Worm (Caenorhabditis elegans) whole organism, L3 larva: ENCODE data around the gene hyls-1.

ENCODE experiments used
- ama-1 ChIP-seq: fragments of 150-350 bp; optimal IDR thresholded peaks from 2 replicates; lab custom pipeline; 2018
- ceh-16 ChIP-seq: sonication (generic microtip); optimal IDR thresholded peaks from 2 replicates; lab custom pipeline; 2017; ENCODE audit warnings: missing biosample characterization, missing genetic modification characterization
- ceh-28 ChIP-seq: fragments of 150-350 bp; optimal IDR thresholded peaks from 2 replicates; lab custom pipeline; 2014; ENCODE audit warnings: missing biosample characterization, missing genetic modification reagents, missing genetic modification characterization
- fkh-10 ChIP-seq: sonication (generic microtip); optimal IDR thresholded peaks from 2 replicates; lab custom pipeline; 2017; ENCODE audit warnings: missing biosample characterization, missing genetic modification reagents, missing genetic modification characterization
- lin-39 ChIP-seq: fragments of 150-350 bp; optimal IDR thresholded peaks from 2 replicates; lab custom pipeline; 2018; ENCODE audit warnings: missing biosample characterization, missing genetic modification reagents, missing genetic modification characterization
- nhr-11 ChIP-seq: fragments of 150-350 bp; optimal IDR thresholded peaks from 2 replicates; lab custom pipeline; 2014; ENCODE audit warnings: missing biosample characterization, missing genetic modification characterization
- nhr-237 ChIP-seq: fragments of 150-350 bp; optimal IDR thresholded peaks from 2 replicates; lab custom pipeline; 2014; ENCODE audit warnings: missing biosample characterization, missing genetic modification characterization
- nhr-77 ChIP-seq: fragments of 150-350 bp; optimal IDR thresholded peaks from 2 replicates; lab custom pipeline; 2014; ENCODE audit warnings: missing biosample characterization, missing genetic modification characterization
- snpc-4 ChIP-seq: fragments of 150-350 bp; optimal IDR thresholded peaks from 2 replicates; lab custom pipeline; 2014; ENCODE audit warnings: missing biosample characterization, missing genetic modification characterization
- ztf-11 ChIP-seq: fragments of 150-350 bp; optimal IDR thresholded peaks from 2 replicates; lab custom pipeline; 2014; ENCODE audit warnings: missing biosample characterization, missing genetic modification characterization

DNA sequence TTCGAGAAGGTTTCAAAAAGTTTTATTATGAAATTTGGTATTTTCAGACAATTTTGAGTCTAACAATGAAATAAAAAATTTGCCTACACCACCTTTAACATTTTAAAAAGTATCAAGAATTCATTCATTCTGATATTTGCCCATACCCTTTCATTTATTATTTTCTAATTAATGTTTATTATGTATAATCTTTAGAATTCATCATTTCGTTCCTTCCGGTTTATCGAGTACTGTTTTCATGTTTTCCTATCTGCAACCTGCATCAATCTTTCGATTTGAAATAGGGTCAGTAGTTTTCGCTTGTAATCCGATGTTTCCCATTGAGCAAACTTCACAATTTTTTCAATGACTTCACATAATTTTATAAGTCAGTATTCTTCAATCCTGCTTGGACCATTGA is 32.2 kb downstream of the hyls-1 start, which contains the start of gene C13A2.6:
- TF ChIP-seq fkh-10 (GFP tag; lab: Kevin White, UChicago) (no peak), ztf-11 (tag; lab: Kevin White, UChicago) (no peak), ama-1 (lab: Kevin White, UChicago) (no peak), nhr-77 (tag; lab: Kevin White, UChicago) (no peak), snpc-4 (tag; lab: Kevin White, UChicago) (no peak), ceh-28 (tag; lab: Kevin White, UChicago) (no peak), nhr-237 (tag; lab: Kevin White, UChicago) (no peak), lin-39 (tag; lab: Kevin White, UChicago) (no peak), nhr-11 (tag; lab: Kevin White, UChicago) (no peak), ceh-16 (no peak)
